Worm (Caenorhabditis elegans): ENCODE measurements around the gene Y62H9A.10.

Y62H9A.10 gene

ce11 chrX:11920723-11921283 is 18.2 kb upstream of the Y62H9A.10 start, which contains the start of gene Y62H9A.14:
Y62H9A.14 (plus strand) TSS chrX:11921233.
- TF ChIP-seq dao-5 (tag; optimal IDR thresholded peaks at IDR 0.05): no peak
- no peak for TF ChIP-seq him-1 (tag; optimal IDR thresholded peaks at IDR 0.05)
- TF ChIP-seq W03F9.2 (tag; optimal IDR thresholded peaks at IDR 0.05): no peak

- no peak for TF ChIP-seq dao-5 (tag; optimal IDR thresholded peaks at IDR 0.05)
- no peak for TF ChIP-seq W03F9.2 (tag; optimal IDR thresholded peaks at IDR 0.05)
- no peak for TF ChIP-seq him-1 (tag; optimal IDR thresholded peaks at IDR 0.05)
These were observed 15.4 kb upstream of the Y62H9A.10 start, which contains the start of gene Y62H9A.16 for ce11 chrX:11917994-11918393. Y62H9A.16 (plus strand) TSS chrX:11918294.

ce11 chrX:11916705-11917104 is 14.1 kb upstream of the Y62H9A.10 start, which contains the start of gene Y62H9A.13:
Y62H9A.13 (plus strand) TSS chrX:11917005.
- no peak for TF ChIP-seq him-1 (tag; optimal IDR thresholded peaks at IDR 0.05)

ce11 chrX:11913824-11914223 is 11.3 kb upstream of the Y62H9A.10 start, which contains the start of gene Y62H9A.12:
Y62H9A.12 (plus strand) TSS chrX:11914124.
- TF ChIP-seq dao-5 (tag; optimal IDR thresholded peaks at IDR 0.05): no peak
- TF ChIP-seq him-1 (tag; optimal IDR thresholded peaks at IDR 0.05): no peak
- TF ChIP-seq W03F9.2 (tag; optimal IDR thresholded peaks at IDR 0.05): no peak

ce11 chrX:11910046-11910445 is 7.5 kb upstream of the Y62H9A.10 start, which contains the start of gene Y62H9A.15:
Y62H9A.15 (minus strand) TSS chrX:11910145.
- TF ChIP-seq dao-5 (tag; optimal IDR thresholded peaks at IDR 0.05) (no peak), W03F9.2 (tag; optimal IDR thresholded peaks at IDR 0.05) (no peak), him-1 (tag; optimal IDR thresholded peaks at IDR 0.05) (no peak)

ce11 chrX:11909168-11909567 is 6.6 kb upstream of the Y62H9A.10 start:
- no peak for TF ChIP-seq him-1 (tag; optimal IDR thresholded peaks at IDR 0.05)
- no peak for TF ChIP-seq W03F9.2 (tag; optimal IDR thresholded peaks at IDR 0.05)
- no peak for TF ChIP-seq dao-5 (tag; optimal IDR thresholded peaks at IDR 0.05)

ce11 chrX:11908226-11908625 is 5.7 kb upstream of the Y62H9A.10 start:
- TF ChIP-seq him-1 (tag; optimal IDR thresholded peaks at IDR 0.05): no peak
- no peak for TF ChIP-seq W03F9.2 (tag; optimal IDR thresholded peaks at IDR 0.05)
- TF ChIP-seq dao-5 (tag; optimal IDR thresholded peaks at IDR 0.05): no peak

ce11 chrX:11907263-11907662 is 4.7 kb upstream of the Y62H9A.10 start, which contains the start of gene Y62H9A.11:
Y62H9A.11 (minus strand) TSS chrX:11907363.
- no peak for TF ChIP-seq W03F9.2 (tag; optimal IDR thresholded peaks at IDR 0.05)
- TF ChIP-seq dao-5 (tag; optimal IDR thresholded peaks at IDR 0.05): no peak
- TF ChIP-seq him-1 (tag; optimal IDR thresholded peaks at IDR 0.05): no peak

ce11 chrX:11906626-11907025 is 4.1 kb upstream of the Y62H9A.10 start:
- TF ChIP-seq dao-5 (tag; optimal IDR thresholded peaks at IDR 0.05) (no peak), him-1 (tag; optimal IDR thresholded peaks at IDR 0.05) (no peak), W03F9.2 (tag; optimal IDR thresholded peaks at IDR 0.05) (no peak)

ce11 chrX:11899031-11899430 is 3.5 kb downstream of the Y62H9A.10 start:
- no peak for TF ChIP-seq dao-5 (tag; optimal IDR thresholded peaks at IDR 0.05)
- TF ChIP-seq W03F9.2 (tag; optimal IDR thresholded peaks at IDR 0.05): no peak
- no peak for TF ChIP-seq him-1 (tag; optimal IDR thresholded peaks at IDR 0.05)

- TF ChIP-seq dao-5 (tag; optimal IDR thresholded peaks at IDR 0.05) (no peak), him-1 (tag; optimal IDR thresholded peaks at IDR 0.05) (no peak), W03F9.2 (tag; optimal IDR thresholded peaks at IDR 0.05) (no peak)
These were observed 4.5 kb downstream of the Y62H9A.10 start, which contains the start of gene Y62H9A.9 for ce11 chrX:11898040-11898439. Y62H9A.9 (minus strand) TSS chrX:11898140.

- no peak for TF ChIP-seq dao-5 (tag; optimal IDR thresholded peaks at IDR 0.05)
These were observed 5.9 kb downstream of the Y62H9A.10 start for ce11 chrX:11896708-11897107.

- TF ChIP-seq W03F9.2 (tag; optimal IDR thresholded peaks at IDR 0.05) (no peak), him-1 (tag; optimal IDR thresholded peaks at IDR 0.05) (no peak), dao-5 (tag; optimal IDR thresholded peaks at IDR 0.05) (no peak)
These were observed 10.2 kb downstream of the Y62H9A.10 start, which contains the start of gene Y62H9A.8 for ce11 chrX:11892328-11892727. Y62H9A.8 (minus strand) TSS chrX:11892428.

ce11 chrX:11885577-11885976 is 17.0 kb downstream of the Y62H9A.10 start, which contains the start of gene Y62H9A.7:
Y62H9A.7 (minus strand) TSS chrX:11885677.
- TF ChIP-seq dao-5 (tag; optimal IDR thresholded peaks at IDR 0.05) (no peak), W03F9.2 (tag; optimal IDR thresholded peaks at IDR 0.05) (no peak), him-1 (tag; optimal IDR thresholded peaks at IDR 0.05) (no peak)

- TF ChIP-seq dao-5 (tag; optimal IDR thresholded peaks at IDR 0.05) (no peak), him-1 (tag; optimal IDR thresholded peaks at IDR 0.05) (no peak), W03F9.2 (tag; optimal IDR thresholded peaks at IDR 0.05) (no peak)
These were observed 19.8 kb downstream of the Y62H9A.10 start, which contains the start of the genes Y62H9A.5 and ule-5 for ce11 chrX:11882800-11883199. Y62H9A.5 (minus strand) TSS chrX:11882900. ule-5 (plus strand) TSS chrX:11883127.

Measured in whole organism, L4/young adult.